Worm (Caenorhabditis elegans): ENCODE measurements around the gene mkk-4.
A peak's percentile ranks its signal among the peaks of the same experiment; 100 is the strongest.

Gene mkk-4

ce11 chrX:10051625-10052024, 24.0 kb downstream of the mkk-4 start:
- TF ChIP-seq tbx-2 (tag; optimal IDR thresholded peaks at IDR 0.05), result peak; percentile 58
- no peak for TF ChIP-seq C16A3.4 (tag; optimal IDR thresholded peaks at IDR 0.05)
- TF ChIP-seq mdl-1 (tag; optimal IDR thresholded peaks at IDR 0.05), result peak in 1 of 2 experiments; percentile 70
- no peak for TF ChIP-seq ceh-63 (GFP tag; optimal IDR thresholded peaks at IDR 0.05)
- no peak for TF ChIP-seq nhr-84 (tag; optimal IDR thresholded peaks at IDR 0.05)
- peak; percentile 12 for TF ChIP-seq ztf-4 (tag; optimal IDR thresholded peaks at IDR 0.05)
- peak; percentile 64 for TF ChIP-seq nhr-19 (GFP tag; conservative IDR thresholded peaks at IDR 0.05)
- peak; percentile 88 for TF ChIP-seq nhr-20 (tag; optimal IDR thresholded peaks at IDR 0.05)
- peak; percentile 33 for TF ChIP-seq nhr-47 (tag; optimal IDR thresholded peaks at IDR 0.05)
- peak in 1 of 2 experiments; percentile 66 for TF ChIP-seq lin-35 (GFP tag; optimal IDR thresholded peaks at IDR 0.05)
- TF ChIP-seq lir-3 (tag; optimal IDR thresholded peaks at IDR 0.05; ENCODE audit: poor library complexity), result peak; percentile 32
- no peak for TF ChIP-seq unc-62 (GFP tag; optimal IDR thresholded peaks at IDR 0.05)
- no peak for TF ChIP-seq ceh-88 (GFP tag; IDR thresholded peaks at IDR 0.05)
- TF ChIP-seq snu-23 (GFP tag; optimal IDR thresholded peaks at IDR 0.05), result peak; percentile 54
- TF ChIP-seq nhr-90 (tag; optimal IDR thresholded peaks at IDR 0.05; ENCODE audit: poor library complexity), result peak; percentile 78
- no peak for TF ChIP-seq sox-4 (tag; optimal IDR thresholded peaks at IDR 0.05)
- TF ChIP-seq nhr-28 (tag; optimal IDR thresholded peaks at IDR 0.05), result no peak
- TF ChIP-seq blmp-1 (tag; optimal IDR thresholded peaks at IDR 0.05), result peak; percentile 28
- no peak for TF ChIP-seq pqm-1 (tag; optimal IDR thresholded peaks at IDR 0.05)
- TF ChIP-seq grh-1 (GFP tag; IDR thresholded peaks at IDR 0.05), result peak; percentile 92
- TF ChIP-seq elt-2 (tag; optimal IDR thresholded peaks at IDR 0.05), result peak; percentile 96
- TF ChIP-seq nhr-85 (tag), result peak; percentile 91
- TF ChIP-seq nhr-71 (tag; optimal IDR thresholded peaks at IDR 0.05), result peak; percentile 77
- TF ChIP-seq lin-14 (GFP tag; optimal IDR thresholded peaks at IDR 0.05), result peak; percentile 50
- peak in 4 of 6 experiments; percentile 4 to 87 (median 43) for TF ChIP-seq elt-3 (tag; optimal IDR thresholded peaks at IDR 0.05)
- TF ChIP-seq mep-1 (tag; optimal IDR thresholded peaks at IDR 0.05), result peak; percentile 17

DNA sequence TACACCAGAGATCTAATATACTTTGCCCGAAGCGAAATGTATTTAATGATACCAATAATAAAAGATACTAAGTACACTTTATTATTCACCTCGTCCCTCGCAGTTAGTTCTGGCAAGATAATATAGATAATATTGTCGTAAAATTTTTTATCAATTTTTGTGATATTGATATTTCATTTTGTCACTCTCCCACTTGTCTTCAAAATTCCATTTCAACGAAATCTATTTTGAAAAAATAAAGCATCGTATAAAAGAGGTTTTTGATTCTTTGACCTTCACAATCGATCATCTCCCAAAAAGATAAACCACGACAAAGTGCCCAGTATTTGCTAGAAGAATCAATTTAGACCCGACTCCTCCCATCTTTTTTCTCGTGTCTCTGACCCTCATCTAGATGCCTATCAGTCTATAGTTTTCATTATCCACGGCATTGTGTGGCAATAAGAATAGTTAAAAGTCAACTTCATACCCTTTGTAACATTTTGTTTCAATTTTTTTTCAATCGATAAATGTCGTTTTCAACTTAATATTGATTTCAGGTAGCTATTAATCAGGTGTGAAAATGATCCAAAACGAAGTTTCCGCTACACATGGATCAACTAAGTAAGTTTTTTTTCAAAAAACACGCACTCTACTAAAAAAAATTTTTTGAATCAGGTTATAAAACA, 26.2 kb downstream of the mkk-4 start, which contains the start of gene cbs-1:
cbs-1 (plus strand) TSS at position 534 of the 668 bp plus-strand sequence.
- peak in 1 of 6 experiments; percentile 2 for TF ChIP-seq elt-3 (tag; optimal IDR thresholded peaks at IDR 0.05)
- no peak for TF ChIP-seq nhr-77 (tag; optimal IDR thresholded peaks at IDR 0.05)
- no peak for TF ChIP-seq alr-1 (tag; optimal IDR thresholded peaks at IDR 0.05; ENCODE audit: borderline replicate concordance)
- no peak for TF ChIP-seq C34B4.2 (tag; optimal IDR thresholded peaks at IDR 0.05)
- no peak for TF ChIP-seq C16A3.4 (tag; optimal IDR thresholded peaks at IDR 0.05)
- peak; percentile 71 for TF ChIP-seq elt-2 (tag; optimal IDR thresholded peaks at IDR 0.05)
- TF ChIP-seq dpl-1 (GFP tag; optimal IDR thresholded peaks at IDR 0.05), result no peak
- TF ChIP-seq nhr-20 (tag; optimal IDR thresholded peaks at IDR 0.05), result peak; percentile 57
- peak; percentile 35 for TF ChIP-seq nhr-71 (tag; optimal IDR thresholded peaks at IDR 0.05)
- TF ChIP-seq nhr-85 (tag), result peak; percentile 58
- TF ChIP-seq dsc-1 (tag; optimal IDR thresholded peaks at IDR 0.05), result no peak
- no peak for TF ChIP-seq fkh-10 (GFP tag; optimal IDR thresholded peaks at IDR 0.05)
- no peak for TF ChIP-seq efl-1 (optimal IDR thresholded peaks at IDR 0.05)
- TF ChIP-seq efl-1 (GFP tag; optimal IDR thresholded peaks at IDR 0.05 in 1 of 2), result peak in 1 of 2 experiments; percentile 64
- peak; percentile 16 for TF ChIP-seq snu-23 (GFP tag; optimal IDR thresholded peaks at IDR 0.05)
- TF ChIP-seq lin-14 (GFP tag; optimal IDR thresholded peaks at IDR 0.05), result peak; percentile 46
- TF ChIP-seq ets-5 (GFP tag; IDR thresholded peaks at IDR 0.05), result no peak
- no peak for TF ChIP-seq nhr-19 (GFP tag; conservative IDR thresholded peaks at IDR 0.05)
- no peak for TF ChIP-seq snpc-4 (tag; optimal IDR thresholded peaks at IDR 0.05)
- TF ChIP-seq swsn-7 (tag; optimal IDR thresholded peaks at IDR 0.05), result no peak
- TF ChIP-seq hlh-17 (GFP tag; optimal IDR thresholded peaks at IDR 0.05; ENCODE audit: borderline replicate concordance), result no peak

- no peak for TF ChIP-seq unc-98 (GFP tag; IDR thresholded peaks at IDR 0.05)
- no peak for TF ChIP-seq xbp-1 (tag; optimal IDR thresholded peaks at IDR 0.05)
- TF ChIP-seq elt-2 (tag; optimal IDR thresholded peaks at IDR 0.05), result peak; percentile 78
- no peak for TF ChIP-seq sup-37 (GFP tag; optimal IDR thresholded peaks at IDR 0.05)
- TF ChIP-seq skn-1 (tag; optimal IDR thresholded peaks at IDR 0.05), result no peak
- TF ChIP-seq ceh-88 (GFP tag; IDR thresholded peaks at IDR 0.05), result no peak
- no peak for TF ChIP-seq efl-3 (GFP tag; optimal IDR thresholded peaks at IDR 0.05)
- no peak for TF ChIP-seq aly-2 (tag; optimal IDR thresholded peaks at IDR 0.05)
- TF ChIP-seq aha-1 (tag; optimal IDR thresholded peaks at IDR 0.05), result no peak
- no peak for TF ChIP-seq hpl-2 (GFP tag; optimal IDR thresholded peaks at IDR 0.05)
- TF ChIP-seq lin-13 (GFP tag; optimal IDR thresholded peaks at IDR 0.05), result no peak
- no peak for TF ChIP-seq pqm-1 (tag; optimal IDR thresholded peaks at IDR 0.05)
- TF ChIP-seq nhr-47 (tag; optimal IDR thresholded peaks at IDR 0.05), result no peak
- TF ChIP-seq nhr-12 (tag; optimal IDR thresholded peaks at IDR 0.05), result no peak
- no peak for TF ChIP-seq hlh-4 (tag; optimal IDR thresholded peaks at IDR 0.05)
- TF ChIP-seq nhr-11 (tag; optimal IDR thresholded peaks at IDR 0.05), result no peak
These were observed 26.7 kb downstream of the mkk-4 start for ce11 chrX:10054410-10054800.

All from whole organism, L1 larva.